Worm (Caenorhabditis elegans) whole organism, midembryonic: Measurements from ENCODE around the gene Y39E4A.1.

Source experiments
- T22C8.4 ChIP-seq: fragments of 200-800 bp; sonication (Bioruptor generic); IDR thresholded peaks from 2 replicates; pipeline ENCODE4 v1.3.6; 2022; ENCODE audit warnings: missing genetic modification characterization, missing compliant biosample characterization
- flt-1 ChIP-seq: fragments of 200-800 bp; sonication (Bioruptor generic); IDR thresholded peaks from 2 replicates; pipeline ENCODE4 v1.3.6; 2022; ENCODE audit warnings: missing genetic modification characterization, missing compliant biosample characterization
- med-1 ChIP-seq: sonication (generic microtip); optimal IDR thresholded peaks from 2 replicates; lab custom pipeline; 2017; ENCODE audit warnings: missing genetic modification characterization, mild to moderate bottlenecking, missing compliant biosample characterization, antibody characterized with exemption, missing genetic modification reagents; ENCODE audit not compliant: insufficient read depth

- TF ChIP-seq T22C8.4 (GFP tag; lab: Robert Waterston, UW) (no peak), flt-1 (GFP tag; lab: Robert Waterston, UW) (no peak), med-1 (GFP tag; lab: Kevin White, UChicago) (no peak)
Measured at ce11 chrIII:12944064-12944463, 7.1 kb upstream of the Y39E4A.1 start.
